Fruit fly (Drosophila melanogaster) whole organism, adult: ENCODE data around the gene CG14657.

Experiments
- CG14711 ChIP-seq: fragments of 200-800 bp; sonication (Bioruptor generic); optimal IDR thresholded peaks from 2 replicates; lab custom pipeline; 2018; ENCODE audit warnings: missing biosample characterization, mild to moderate bottlenecking, missing genetic modification characterization, moderate library complexity
- CG7101 ChIP-seq: fragments of 200-800 bp; sonication (Bioruptor generic); optimal IDR thresholded peaks from 2 replicates; lab custom pipeline; 2018; ENCODE audit warnings: missing biosample characterization, mild to moderate bottlenecking, missing genetic modification characterization, moderate library complexity
- Hr96 ChIP-seq: fragments of 200-800 bp; sonication (Bioruptor generic); optimal IDR thresholded peaks from 2 replicates; lab custom pipeline; 2016; ENCODE audit warnings: missing biosample characterization, missing genetic modification characterization
- bab1 ChIP-seq: fragments of 200-800 bp; sonication (Bioruptor generic); optimal IDR thresholded peaks from 3 replicates; lab custom pipeline; 2019; ENCODE audit warnings: missing biosample characterization, mild to moderate bottlenecking, missing genetic modification characterization, moderate library complexity
- cnc ChIP-seq, 2 experiments: fragments of >200 bp; optimal IDR thresholded peaks; 2 replicates each; lab custom pipeline; 2017
- tj ChIP-seq: fragments of 200-800 bp; sonication (Bioruptor generic); optimal IDR thresholded peaks from 3 replicates; lab custom pipeline; 2017; ENCODE audit warnings: missing biosample characterization, mild to moderate bottlenecking, missing genetic modification characterization, moderate library complexity

dm6 chr3R:4807582-4807981 lies 13.7 kb downstream of the CG14657 start:
- peak; percentile 66 for TF ChIP-seq tj
- no peak for TF ChIP-seq CG7101 (tag; lab: Kevin White, UChicago)
- no peak for TF ChIP-seq Hr96
- TF ChIP-seq bab1 (GFP tag; lab: Kevin White, UChicago): no peak
- no peak for TF ChIP-seq cnc (optimal IDR thresholded peaks at IDR 0.05; lab: Kevin White, UChicago)
- no peak for TF ChIP-seq CG14711 (tag; lab: Kevin White, UChicago)
